Fruit fly (Drosophila melanogaster) whole organism, embryonic: ENCODE data around the gene Tim17b2.
A peak's percentile ranks its signal among the peaks of the same experiment; 100 is the strongest.

Source experiments
- Atf-2 ChIP-seq: fragments of 200-800 bp; sonication (Bioruptor generic); optimal IDR thresholded peaks from 2 replicates; lab custom pipeline; 2016; ENCODE audit warnings: missing biosample characterization, missing genetic modification characterization
- B-H2 ChIP-seq: fragments of 200-800 bp; sonication (Bioruptor generic); optimal IDR thresholded peaks from 2 replicates; lab custom pipeline; 2018; ENCODE audit warnings: missing biosample characterization, mild to moderate bottlenecking, missing genetic modification characterization
- Blimp-1 ChIP-seq: fragments of 200-800 bp; sonication (Bioruptor generic); optimal IDR thresholded peaks from 3 replicates; lab custom pipeline; 2018; ENCODE audit warnings: missing biosample characterization, missing genetic modification characterization, mild to moderate bottlenecking, moderate library complexity, missing genetic modification reagents
- CG11093 ChIP-seq: fragments of 200-800 bp; sonication (Bioruptor generic); IDR thresholded peaks from 3 replicates; pipeline ENCODE4 v1.3.6; 2022; ENCODE audit warnings: missing biosample characterization, missing genetic modification characterization
- CG1233 ChIP-seq: fragments of 200-800 bp; sonication (Bioruptor generic); optimal IDR thresholded peaks from 4 replicates; lab custom pipeline; 2018; ENCODE audit warnings: missing biosample characterization, mild to moderate bottlenecking, missing genetic modification characterization
- CG13424 ChIP-seq: fragments of 200-800 bp; sonication (Bioruptor generic); optimal IDR thresholded peaks from 2 replicates; lab custom pipeline; 2019; ENCODE audit warnings: missing biosample characterization, mild to moderate bottlenecking, missing genetic modification characterization, moderate library complexity
- CG13894 ChIP-seq: fragments of 200-800 bp; sonication (Bioruptor generic); optimal IDR thresholded peaks from 3 replicates; lab custom pipeline; 2018; ENCODE audit warnings: missing biosample characterization, mild to moderate bottlenecking, missing genetic modification characterization, moderate library complexity
- CG15073 ChIP-seq: fragments of 200-800 bp; sonication (Bioruptor generic); optimal IDR thresholded peaks from 2 replicates; lab custom pipeline; 2016; ENCODE audit warnings: missing biosample characterization, missing genetic modification characterization
- CG15696 ChIP-seq: fragments of 200-800 bp; sonication (Bioruptor generic); optimal IDR thresholded peaks from 2 replicates; lab custom pipeline; 2019; ENCODE audit warnings: missing biosample characterization, mild to moderate bottlenecking, missing genetic modification characterization, moderate library complexity
- CG18476 ChIP-seq: fragments of 200-800 bp; sonication (Bioruptor generic); optimal IDR thresholded peaks from 2 replicates; lab custom pipeline; 2016; ENCODE audit warnings: missing biosample characterization, mild to moderate bottlenecking, missing genetic modification characterization
- CG18599 ChIP-seq: fragments of 200-800 bp; sonication (Bioruptor generic); optimal IDR thresholded peaks from 3 replicates; lab custom pipeline; 2017; ENCODE audit warnings: missing biosample characterization, missing genetic modification characterization, mild to moderate bottlenecking, moderate library complexity, missing genetic modification reagents
- CG2875 ChIP-seq: fragments of 200-800 bp; sonication (Bioruptor generic); optimal IDR thresholded peaks from 2 replicates; lab custom pipeline; 2017; ENCODE audit warnings: missing biosample characterization, mild to moderate bottlenecking, missing genetic modification characterization, missing genetic modification reagents
- CG31224 ChIP-seq: fragments of 200-800 bp; sonication (Bioruptor generic); IDR thresholded peaks from 2 replicates; pipeline ENCODE4 v1.3.6; 2022; ENCODE audit warnings: missing biosample characterization, missing genetic modification characterization
- CG32767 ChIP-seq: fragments of 200-800 bp; sonication (Bioruptor generic); IDR thresholded peaks from 2 replicates; pipeline ENCODE4 v1.3.6; 2022; ENCODE audit warnings: missing biosample characterization, missing genetic modification characterization
- CG34422 ChIP-seq: fragments of 200-800 bp; sonication (Bioruptor generic); IDR thresholded peaks from 3 replicates; pipeline ENCODE4 v1.3.6; 2022; ENCODE audit warnings: missing biosample characterization, missing genetic modification characterization
- CG3995 ChIP-seq: fragments of 200-800 bp; sonication (Bioruptor generic); optimal IDR thresholded peaks from 3 replicates; lab custom pipeline; 2016; ENCODE audit warnings: missing biosample characterization, missing genetic modification characterization
- CG4282 ChIP-seq: fragments of 200-800 bp; sonication (Bioruptor generic); optimal IDR thresholded peaks from 2 replicates; lab custom pipeline; 2016; ENCODE audit warnings: missing biosample characterization, missing genetic modification characterization
- CG4820 ChIP-seq: fragments of 200-800 bp; sonication (Bioruptor generic); optimal IDR thresholded peaks from 3 replicates; lab custom pipeline; 2016; ENCODE audit warnings: missing biosample characterization, missing genetic modification characterization
- CG6175 ChIP-seq: fragments of 200-800 bp; sonication (Bioruptor generic); IDR thresholded peaks from 3 replicates; pipeline ENCODE4 v1.3.6; 2022; ENCODE audit warnings: missing biosample characterization, missing genetic modification characterization
- CG6683 ChIP-seq: fragments of 200-800 bp; sonication (Bioruptor generic); optimal IDR thresholded peaks from 2 replicates; lab custom pipeline; 2017; ENCODE audit warnings: missing biosample characterization, mild to moderate bottlenecking, missing genetic modification characterization, missing genetic modification reagents
- CG6791 ChIP-seq: fragments of 200-800 bp; sonication (Bioruptor generic); IDR thresholded peaks from 3 replicates; pipeline ENCODE4 v1.3.6; 2022; ENCODE audit warnings: missing biosample characterization, missing genetic modification characterization; ENCODE audit not compliant: partially characterized antibody
- CG7271 ChIP-seq: fragments of 200-800 bp; sonication (Bioruptor generic); optimal IDR thresholded peaks from 2 replicates; lab custom pipeline; 2018; ENCODE audit warnings: missing biosample characterization, mild to moderate bottlenecking, missing genetic modification characterization, moderate library complexity
- CG7786 ChIP-seq: fragments of 200-800 bp; sonication (Bioruptor generic); optimal IDR thresholded peaks from 2 replicates; lab custom pipeline; 2016; ENCODE audit warnings: missing biosample characterization, missing genetic modification characterization
- CG7928 ChIP-seq: fragments of 200-800 bp; sonication (Bioruptor generic); optimal IDR thresholded peaks from 2 replicates; lab custom pipeline; 2017; ENCODE audit warnings: missing biosample characterization, mild to moderate bottlenecking, missing genetic modification characterization
- CG7987 ChIP-seq: fragments of 200-800 bp; sonication (Bioruptor generic); optimal IDR thresholded peaks from 2 replicates; lab custom pipeline; 2018; ENCODE audit warnings: missing biosample characterization, mild to moderate bottlenecking, missing genetic modification characterization, moderate library complexity
- D19A ChIP-seq: fragments of 200-800 bp; optimal IDR thresholded peaks from 3 replicates; lab custom pipeline; 2019; ENCODE audit warnings: missing biosample characterization, mild to moderate bottlenecking, missing genetic modification characterization, moderate library complexity
- Dll ChIP-seq: fragments of 200-800 bp; sonication (Bioruptor generic); IDR thresholded peaks from 4 replicates; pipeline ENCODE4 v1.3.6; 2022; ENCODE audit warnings: missing biosample characterization, missing genetic modification characterization; ENCODE audit not compliant: partially characterized antibody
- Dp ChIP-seq: fragments of 200-800 bp; sonication (Bioruptor generic); optimal IDR thresholded peaks from 2 replicates; lab custom pipeline; 2018; ENCODE audit warnings: missing biosample characterization, mild to moderate bottlenecking, missing genetic modification characterization, moderate library complexity
- Hr3 ChIP-seq: fragments of 200-800 bp; sonication (Bioruptor generic); optimal IDR thresholded peaks from 3 replicates; lab custom pipeline; 2016; ENCODE audit warnings: missing biosample characterization, missing genetic modification characterization
- Max ChIP-seq: fragments of 200-800 bp; sonication (Bioruptor generic); optimal IDR thresholded peaks from 2 replicates; lab custom pipeline; 2016; ENCODE audit warnings: missing biosample characterization, mild to moderate bottlenecking, missing genetic modification characterization
- NFAT ChIP-seq: fragments of 200-800 bp; sonication (Bioruptor generic); IDR thresholded peaks from 2 replicates; pipeline ENCODE4 v1.3.6; 2022; ENCODE audit warnings: missing biosample characterization, missing genetic modification characterization
- Neu2 ChIP-seq: fragments of 200-800 bp; sonication (Bioruptor generic); optimal IDR thresholded peaks from 3 replicates; lab custom pipeline; 2016; ENCODE audit warnings: missing biosample characterization, missing genetic modification characterization, borderline replicate concordance
- Opbp ChIP-seq: fragments of 200-800 bp; sonication (Bioruptor generic); IDR thresholded peaks from 3 replicates; pipeline ENCODE4 v1.3.6; 2022; ENCODE audit warnings: missing biosample characterization, missing genetic modification characterization; ENCODE audit not compliant: partially characterized antibody
- YL-1 ChIP-seq: fragments of 200-800 bp; sonication (Bioruptor generic); optimal IDR thresholded peaks from 3 replicates; lab custom pipeline; 2017; ENCODE audit warnings: missing biosample characterization, mild to moderate bottlenecking, missing genetic modification characterization
- ara ChIP-seq: fragments of 200-800 bp; sonication (Bioruptor generic); IDR thresholded peaks from 2 replicates; pipeline ENCODE4 v1.3.6; 2022; ENCODE audit warnings: missing biosample characterization, missing genetic modification characterization
- ato ChIP-seq: fragments of 200-800 bp; sonication (Bioruptor generic); IDR thresholded peaks from 2 replicates; pipeline ENCODE4 v1.3.6; 2022; ENCODE audit warnings: missing biosample characterization, missing genetic modification characterization; ENCODE audit not compliant: partially characterized antibody
- bigmax ChIP-seq: fragments of 200-800 bp; sonication (Bioruptor generic); optimal IDR thresholded peaks from 2 replicates; lab custom pipeline; 2018; ENCODE audit warnings: missing biosample characterization, mild to moderate bottlenecking, missing genetic modification characterization
- bsh ChIP-seq, 2 experiments: fragments of 200-800 bp; sonication (Bioruptor generic); optimal IDR thresholded peaks; 2 replicates each; lab custom pipeline; 2017 to 2018; ENCODE audit warnings: mild to moderate bottlenecking in 2 of 2, missing biosample characterization in 2 of 2, missing genetic modification characterization in 2 of 2, moderate library complexity in 1 of 2
- dati ChIP-seq: fragments of 200-800 bp; sonication (Bioruptor generic); IDR thresholded peaks from 2 replicates; pipeline ENCODE4 v1.3.6; 2022; ENCODE audit warnings: missing biosample characterization, missing genetic modification characterization
- fu2 ChIP-seq: fragments of 200-800 bp; sonication (Bioruptor generic); optimal IDR thresholded peaks from 2 replicates; lab custom pipeline; 2016; ENCODE audit warnings: missing biosample characterization, missing genetic modification characterization
- gfzf ChIP-seq: fragments of 200-800 bp; sonication (Bioruptor generic); optimal IDR thresholded peaks from 2 replicates; lab custom pipeline; 2016; ENCODE audit warnings: missing biosample characterization, mild to moderate bottlenecking, missing genetic modification characterization, moderate library complexity
- grau ChIP-seq: fragments of 200-800 bp; optimal IDR thresholded peaks from 3 replicates; lab custom pipeline; 2019; ENCODE audit warnings: missing biosample characterization, mild to moderate bottlenecking, missing genetic modification characterization, moderate library complexity
- grn ChIP-seq: fragments of 200-800 bp; sonication (Bioruptor generic); optimal IDR thresholded peaks from 3 replicates; lab custom pipeline; 2017; ENCODE audit warnings: missing biosample characterization, missing genetic modification characterization
- jigr1 ChIP-seq: fragments of 200-800 bp; sonication (Bioruptor generic); IDR thresholded peaks from 3 replicates; pipeline ENCODE4 v1.3.6; 2022; ENCODE audit warnings: missing biosample characterization, missing genetic modification characterization
- org-1 ChIP-seq: fragments of 200-800 bp; sonication (Bioruptor generic); optimal IDR thresholded peaks from 2 replicates; lab custom pipeline; 2017; ENCODE audit warnings: missing biosample characterization, missing genetic modification characterization
- tx ChIP-seq: fragments of 200-800 bp; sonication (Bioruptor generic); optimal IDR thresholded peaks from 2 replicates; lab custom pipeline; 2016; ENCODE audit warnings: missing biosample characterization, missing genetic modification characterization
- wdn ChIP-seq: fragments of 200-800 bp; sonication (Bioruptor generic); IDR thresholded peaks from 2 replicates; pipeline ENCODE4 v1.3.6; 2022; ENCODE audit warnings: missing biosample characterization, missing genetic modification characterization

The Tim17b2 gene

dm6 chr2L:15498885-15499696 is 14.6 kb downstream of the Tim17b2 start, which contains the start of gene lace (continued):
- peak; percentile 60 for TF ChIP-seq CG31224 (GFP tag; lab: Robert Waterston, UW)
- TF ChIP-seq CG11093 (GFP tag; lab: Robert Waterston, UW), result no peak
- TF ChIP-seq YL-1, result peak; percentile 84
- peak; percentile 77 for TF ChIP-seq CG18599 (GFP tag; lab: Kevin White, UChicago)
- peak; percentile 84 for TF ChIP-seq fu2
- TF ChIP-seq CG15696 (tag; lab: Kevin White, UChicago), result peak; percentile 47
- peak; percentile 66 for TF ChIP-seq wdn (GFP tag; lab: Robert Waterston, UW)
- peak; percentile 46 for TF ChIP-seq CG6683 (GFP tag; lab: Kevin White, UChicago)
- TF ChIP-seq CG13894, result peak; percentile 58
- peak; percentile 73 for TF ChIP-seq CG1233 (GFP tag; lab: Kevin White, UChicago)
- TF ChIP-seq CG7928 (GFP tag; lab: Kevin White, UChicago), result peak; percentile 58
- TF ChIP-seq CG32767 (GFP tag; lab: Robert Waterston, UW), result peak; percentile 36; the same call in 1 of the 2 replicates
- peak; percentile 56; the same call in 1 of the 3 replicates for TF ChIP-seq Opbp
- TF ChIP-seq B-H2 (GFP tag; lab: Kevin White, UChicago), result peak; percentile 81
- peak; percentile 47 for TF ChIP-seq org-1
- TF ChIP-seq CG3995 (GFP tag; lab: Kevin White, UChicago), result peak; percentile 49
- peak; percentile 57; the same call in 1 of the 2 replicates for TF ChIP-seq dati
- peak; percentile 92 for TF ChIP-seq CG7987 (GFP tag; lab: Kevin White, UChicago)
- 0 out of 2 replicates have a peak, but pooled peaks have one; percentile 63 for TF ChIP-seq ara (GFP tag; lab: Robert Waterston, UW)
- 0 out of 4 replicates have a peak, but pooled peaks have one; percentile 31 for TF ChIP-seq Dll
- peak; percentile 58 for TF ChIP-seq Hr3 (GFP tag; lab: Kevin White, UChicago)
- TF ChIP-seq CG18476 (GFP tag; lab: Kevin White, UChicago), result peak; percentile 10
- peak; percentile 68 for TF ChIP-seq grn (GFP tag; lab: Kevin White, UChicago)
- peak; percentile 64; the same call in 2 of the 3 replicates for TF ChIP-seq CG6791 (GFP tag; lab: Robert Waterston, UW)
- peak; percentile 73 for TF ChIP-seq CG4282
- TF ChIP-seq Atf-2 (GFP tag; lab: Kevin White, UChicago), result peak; percentile 74
- peak; percentile 81 for TF ChIP-seq CG34422 (GFP tag; lab: Robert Waterston, UW)
- peak; percentile 68 for TF ChIP-seq grau (tag; lab: Kevin White, UChicago)
- TF ChIP-seq NFAT (GFP tag; lab: Robert Waterston, UW), result peak; percentile 89
- TF ChIP-seq bsh (GFP tag; optimal IDR thresholded peaks at IDR 0.05; lab: Kevin White, UChicago), result peak; percentile 62 to 73
- peak; percentile 81 for TF ChIP-seq CG7271 (tag; lab: Kevin White, UChicago)
- TF ChIP-seq tx (GFP tag; lab: Kevin White, UChicago), result peak; percentile 62
- peak; percentile 78 for TF ChIP-seq CG2875 (GFP tag; lab: Kevin White, UChicago)
- TF ChIP-seq jigr1 (GFP tag; lab: Robert Waterston, UW), result no peak
- TF ChIP-seq CG4820 (GFP tag; lab: Kevin White, UChicago), result peak; percentile 57
- peak; percentile 31 for TF ChIP-seq D19A (tag; lab: Kevin White, UChicago)
- TF ChIP-seq CG15073 (GFP tag; lab: Kevin White, UChicago), result no peak
- TF ChIP-seq CG13424 (tag; lab: Kevin White, UChicago), result peak; percentile 60
- peak; percentile 49 for TF ChIP-seq bigmax (GFP tag; lab: Kevin White, UChicago)
- peak; percentile 52 for TF ChIP-seq Max (GFP tag; lab: Kevin White, UChicago)
- TF ChIP-seq gfzf (GFP tag; lab: Kevin White, UChicago), result peak; percentile 97
- TF ChIP-seq CG7786 (GFP tag; lab: Kevin White, UChicago), result peak; percentile 74
- TF ChIP-seq ato (GFP tag; lab: Robert Waterston, UW), result no peak
- TF ChIP-seq Blimp-1 (GFP tag; lab: Kevin White, UChicago), result peak; percentile 50
- peak; percentile 76; the same call in 1 of the 3 replicates for TF ChIP-seq CG6175 (GFP tag; lab: Robert Waterston, UW)
- peak; percentile 24 for TF ChIP-seq Neu2 (GFP tag; lab: Kevin White, UChicago)
- TF ChIP-seq Dp (GFP tag; lab: Kevin White, UChicago), result peak; percentile 48
